Worm (Caenorhabditis elegans) whole organism, late embryonic: ENCODE data around the gene mbr-1.

ENCODE experiments used
- C08G9.2 ChIP-seq: sonication (generic microtip); optimal IDR thresholded peaks from 2 replicates; lab custom pipeline; 2016; ENCODE audit warnings: mild to moderate bottlenecking, missing genetic modification characterization, moderate library complexity, missing compliant biosample characterization
- ceh-24 ChIP-seq: sonication (generic microtip); optimal IDR thresholded peaks from 2 replicates; lab custom pipeline; 2016; ENCODE audit warnings: mild to moderate bottlenecking, missing genetic modification characterization, missing compliant biosample characterization
- che-1 ChIP-seq: sonication (generic microtip); optimal IDR thresholded peaks from 2 replicates; lab custom pipeline; 2016; ENCODE audit warnings: mild to moderate bottlenecking, missing genetic modification characterization, missing compliant biosample characterization
- dmd-4 ChIP-seq: sonication (generic microtip); optimal IDR thresholded peaks from 2 replicates; lab custom pipeline; 2016; ENCODE audit warnings: borderline replicate concordance, missing genetic modification characterization, missing compliant biosample characterization
- nfya-1 ChIP-seq: sonication (generic microtip); optimal IDR thresholded peaks from 2 replicates; lab custom pipeline; 2017; ENCODE audit warnings: missing genetic modification characterization, mild to moderate bottlenecking, missing compliant biosample characterization, antibody characterized with exemption, moderate library complexity
- nhr-11 ChIP-seq: fragments of 150-350 bp; optimal IDR thresholded peaks from 2 replicates; lab custom pipeline; 2014; ENCODE audit warnings: missing biosample characterization, missing genetic modification characterization
- odd-2 ChIP-seq: sonication (generic microtip); optimal IDR thresholded peaks from 2 replicates; lab custom pipeline; 2017; ENCODE audit warnings: antibody characterized with exemption, mild to moderate bottlenecking, missing genetic modification characterization, missing compliant biosample characterization

DNA sequence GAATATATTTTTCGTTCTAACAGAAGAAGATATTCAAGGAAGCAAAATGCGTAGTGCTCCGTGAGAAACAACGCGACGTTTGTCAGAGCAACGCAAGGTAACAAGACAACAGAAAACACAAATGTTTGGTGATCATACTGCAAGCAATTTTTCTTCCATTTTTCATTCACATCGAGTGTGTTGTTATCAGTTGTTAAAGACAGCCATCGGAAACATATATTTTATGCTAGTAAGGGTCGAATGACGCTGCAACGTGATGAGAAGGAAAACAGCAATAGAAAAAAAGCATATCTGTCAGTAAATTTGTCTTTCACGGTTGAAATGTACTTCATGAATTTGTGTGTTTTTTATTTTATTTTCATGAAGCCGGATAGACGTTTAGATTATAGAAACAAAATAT lies 26.3 kb upstream of the mbr-1 start:
- TF ChIP-seq nfya-1 (tag; lab: Kevin White, UChicago) (no peak), C08G9.2 (no peak), dmd-4 (no peak), ceh-24 (no peak), nhr-11 (tag; lab: Kevin White, UChicago) (no peak), odd-2 (tag; lab: Kevin White, UChicago) (no peak), che-1 (tag; lab: Kevin White, UChicago) (no peak)
